Worm (Caenorhabditis elegans) whole organism, L3 larva: Measurements from ENCODE around the gene F22B8.7.

Source experiments
- ceh-82 ChIP-seq: fragments of 150-350 bp; optimal IDR thresholded peaks from 2 replicates; lab custom pipeline; 2014; ENCODE audit warnings: missing biosample characterization, missing genetic modification characterization
- lin-15B ChIP-seq: fragments of 150-350 bp; optimal IDR thresholded peaks from 2 replicates; lab custom pipeline; 2014; ENCODE audit warnings: missing biosample characterization, missing genetic modification characterization
- nhr-11 ChIP-seq: fragments of 150-350 bp; optimal IDR thresholded peaks from 2 replicates; lab custom pipeline; 2014; ENCODE audit warnings: missing biosample characterization, missing genetic modification characterization
- ztf-4 ChIP-seq: fragments of 150-350 bp; optimal IDR thresholded peaks from 2 replicates; lab custom pipeline; 2014; ENCODE audit warnings: missing biosample characterization, missing genetic modification characterization

- TF ChIP-seq nhr-11 (tag; lab: Kevin White, UChicago) = no peak
- TF ChIP-seq ztf-4 (tag; lab: Kevin White, UChicago) = no peak
- TF ChIP-seq lin-15B (tag; lab: Kevin White, UChicago) = no peak
- no peak for TF ChIP-seq ceh-82 (tag; lab: Kevin White, UChicago)
These were observed 26.1 kb downstream of the F22B8.7 start for ce11 chrV:16120499-16120898.
